Worm (Caenorhabditis elegans) whole organism, young adult: ENCODE measurements around the gene ndua-8.

ENCODE experiments used
- F37B4.10 ChIP-seq: fragments of 200-800 bp; sonication (Bioruptor generic); IDR thresholded peaks from 2 replicates; pipeline ENCODE4 v1.3.6; 2022; ENCODE audit warnings: missing genetic modification characterization, missing compliant biosample characterization
- ama-1 ChIP-seq, 3 experiments: fragments of 150-350 bp in 1 of 3; sonication (generic microtip) in 2 of 3; optimal IDR thresholded peaks; 2 replicates each; lab custom pipeline; 2014 to 2018; ENCODE audit warnings: missing biosample characterization in 2 of 3, missing genetic modification characterization in 2 of 3, missing genetic modification reagents in 2 of 3
- ekl-4 ChIP-seq: fragments of 200-800 bp; sonication (Bioruptor generic); IDR thresholded peaks from 2 replicates; pipeline ENCODE4 v1.3.6; 2022; ENCODE audit warnings: missing genetic modification reagents, missing genetic modification characterization, missing compliant biosample characterization
- lag-1 ChIP-seq: fragments of 200-800 bp; sonication (Bioruptor generic); IDR thresholded peaks from 2 replicates; pipeline ENCODE4 v1.3.6; 2022; ENCODE audit warnings: missing genetic modification reagents, missing genetic modification characterization, missing compliant biosample characterization
- lin-54 ChIP-seq: fragments of 200-800 bp; sonication (Bioruptor generic); optimal IDR thresholded peaks from 2 replicates; lab custom pipeline; 2018; ENCODE audit warnings: mild to moderate bottlenecking, missing genetic modification characterization, missing compliant biosample characterization
- mel-28 ChIP-seq: sonication (generic microtip); optimal IDR thresholded peaks from 2 replicates; lab custom pipeline; 2016; ENCODE audit warnings: borderline replicate concordance, mild to moderate bottlenecking, missing genetic modification characterization, missing compliant biosample characterization
- rcor-1 ChIP-seq: fragments of 200-800 bp; sonication (Bioruptor generic); IDR thresholded peaks from 2 replicates; pipeline ENCODE4 v1.3.6; 2022; ENCODE audit warnings: missing genetic modification reagents, missing genetic modification characterization, missing compliant biosample characterization
- unc-130 ChIP-seq: sonication (generic microtip); optimal IDR thresholded peaks from 2 replicates; lab custom pipeline; 2016; ENCODE audit warnings: missing genetic modification reagents, missing genetic modification characterization, missing compliant biosample characterization
- unc-62 ChIP-seq: fragments of 150-350 bp; optimal IDR thresholded peaks from 2 replicates; lab custom pipeline; 2014; ENCODE audit warnings: missing biosample characterization, missing genetic modification reagents, missing genetic modification characterization
- zfh-2 ChIP-seq: fragments of 200-800 bp; sonication (Bioruptor generic); conservative IDR thresholded peaks from 2 replicates; pipeline ENCODE4 v1.3.6; 2022; ENCODE audit warnings: missing genetic modification reagents, missing genetic modification characterization, missing compliant biosample characterization

- TF ChIP-seq lag-1 (no peak), mel-28 (tag; lab: Kevin White, UChicago) (no peak), ekl-4 (GFP tag; lab: Robert Waterston, UW) (no peak), lin-54 (GFP tag; lab: Kevin White, UChicago) (no peak), rcor-1 (GFP tag; lab: Robert Waterston, UW) (no peak), unc-62 (GFP tag; lab: Kevin White, UChicago) (no peak), zfh-2 (GFP tag; lab: Robert Waterston, UW) (no peak), F37B4.10 (GFP tag; lab: Robert Waterston, UW) (no peak), unc-130 (no peak), ama-1 (optimal IDR thresholded peaks at IDR 0.05; lab: Kevin White, UChicago) (no peak), ama-1 (GFP tag; optimal IDR thresholded peaks at IDR 0.05; lab: Kevin White, UChicago) (no peak)
These were observed 23.1 kb downstream of the ndua-8 start for ce11 chrIII:2551981-2552380.
